Fruit fly (Drosophila melanogaster): ENCODE data around the gene MICAL-like.

DNA sequence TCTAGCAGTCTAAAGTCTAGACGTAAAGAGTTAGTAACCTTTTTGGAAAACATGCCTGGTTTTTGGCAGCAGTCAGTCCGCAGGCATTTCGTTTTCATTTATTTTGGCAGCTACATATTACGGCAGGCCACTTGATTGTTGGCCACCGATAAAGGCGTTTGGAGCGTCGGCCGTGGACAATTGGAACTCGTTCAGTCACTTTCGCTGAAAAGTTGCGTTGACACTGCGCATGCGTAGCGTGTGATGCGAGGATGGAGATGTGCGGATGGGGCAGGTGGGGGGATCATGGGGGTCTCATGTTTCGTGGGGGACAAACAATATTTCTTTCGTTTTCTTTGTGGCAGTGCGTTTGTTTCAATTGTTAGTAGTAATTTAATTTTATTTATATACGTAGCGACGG is 11.7 kb upstream of the MICAL-like start:
- TF ChIP-seq usp (GFP tag; optimal IDR thresholded peaks at IDR 0.05) (no peak), CG8478 (optimal IDR thresholded peaks at IDR 0.05) (no peak), EcR (GFP tag; optimal IDR thresholded peaks at IDR 0.05) (no peak), pan (optimal IDR thresholded peaks at IDR 0.05) (no peak)

All from whole organism.